Worm (Caenorhabditis elegans): Measurements from ENCODE around the gene hsp-43.

hsp-43 gene

DNA sequence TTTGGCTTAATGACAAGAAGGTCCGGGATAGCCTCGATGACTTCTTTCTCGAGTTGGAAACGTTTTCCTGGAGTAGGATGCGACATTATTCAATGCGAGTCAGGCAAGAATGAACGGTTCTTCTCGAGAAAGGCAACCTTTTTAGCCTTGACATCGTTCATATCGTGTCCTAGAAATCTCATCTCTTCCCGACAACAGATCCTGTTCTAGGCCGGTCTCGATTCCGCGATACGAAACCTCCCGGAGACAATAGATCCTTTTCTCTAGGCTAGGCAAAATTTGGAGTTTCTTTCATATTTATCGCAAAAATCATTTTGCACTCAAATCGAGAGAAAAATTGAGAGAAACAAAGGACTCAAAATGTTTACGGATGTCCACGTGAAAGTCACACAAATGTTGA is 3.6 kb upstream of the hsp-43 start, which contains the start of gene rml-3:
Gene rml-3, minus strand, starts transcription at position 93 of the 400 bp plus-strand sequence.
- no peak for TF ChIP-seq hlh-17 (GFP tag; optimal IDR thresholded peaks at IDR 0.05; ENCODE audit: borderline replicate concordance)
- TF ChIP-seq blmp-1 (tag; optimal IDR thresholded peaks at IDR 0.05): peak; percentile 19
- peak; percentile 25 for TF ChIP-seq nhr-85 (tag)
- TF ChIP-seq lin-14 (GFP tag; optimal IDR thresholded peaks at IDR 0.05): peak; percentile 25
- TF ChIP-seq nhr-12 (tag; optimal IDR thresholded peaks at IDR 0.05): no peak

DNA sequence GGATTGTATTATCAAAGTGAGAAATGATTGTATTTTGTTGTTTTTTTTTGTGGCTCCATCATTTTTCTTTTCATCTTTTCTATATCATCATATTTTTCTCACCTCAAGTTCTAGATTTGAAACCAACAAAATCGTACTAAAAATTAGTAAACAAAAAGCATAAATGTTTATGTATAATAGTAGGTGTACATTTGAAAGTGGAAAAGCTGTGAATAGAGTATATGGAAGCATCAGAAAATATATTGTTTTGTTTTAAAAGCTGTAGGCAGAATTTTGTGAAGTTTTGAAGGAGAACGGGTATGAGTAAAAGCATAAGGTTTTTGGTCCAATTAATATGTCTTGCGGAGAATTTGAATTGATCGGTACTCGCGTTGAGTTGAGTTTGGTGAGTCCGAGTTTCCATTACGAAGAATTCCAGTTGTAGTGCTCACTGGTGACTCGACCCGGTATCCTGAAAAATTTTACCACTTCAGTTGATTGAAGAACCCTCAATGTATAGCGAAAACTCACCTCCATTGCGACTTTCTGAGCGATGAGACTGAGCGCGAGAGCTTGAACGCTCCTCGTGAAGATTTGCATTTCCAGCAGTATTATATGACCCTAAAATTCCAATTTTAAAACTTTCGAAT is 2.2 kb downstream of the hsp-43 start, which contains the start of gene C14F11.4:
Gene C14F11.4, minus strand, starts transcription at position 51 of the 629 bp plus-strand sequence.
- TF ChIP-seq lin-14 (GFP tag; optimal IDR thresholded peaks at IDR 0.05): no peak
- no peak for TF ChIP-seq ceh-63 (GFP tag; optimal IDR thresholded peaks at IDR 0.05)
- TF ChIP-seq lin-35 (GFP tag; optimal IDR thresholded peaks at IDR 0.05): no peak
- TF ChIP-seq sup-37 (GFP tag; optimal IDR thresholded peaks at IDR 0.05): no peak
- no peak for TF ChIP-seq pag-3 (tag; optimal IDR thresholded peaks at IDR 0.05; ENCODE audit: borderline replicate concordance, insufficient read depth)
- no peak for TF ChIP-seq zip-4 (GFP tag; optimal IDR thresholded peaks at IDR 0.05)
- no peak for TF ChIP-seq skn-1 (tag; optimal IDR thresholded peaks at IDR 0.05)
- TF ChIP-seq ceh-90 (tag; optimal IDR thresholded peaks at IDR 0.05): no peak
- no peak for TF ChIP-seq nhr-76 (tag; optimal IDR thresholded peaks at IDR 0.05)
- no peak for TF ChIP-seq hpl-2 (GFP tag; optimal IDR thresholded peaks at IDR 0.05)
- TF ChIP-seq unc-130 (tag; optimal IDR thresholded peaks at IDR 0.05): no peak

DNA sequence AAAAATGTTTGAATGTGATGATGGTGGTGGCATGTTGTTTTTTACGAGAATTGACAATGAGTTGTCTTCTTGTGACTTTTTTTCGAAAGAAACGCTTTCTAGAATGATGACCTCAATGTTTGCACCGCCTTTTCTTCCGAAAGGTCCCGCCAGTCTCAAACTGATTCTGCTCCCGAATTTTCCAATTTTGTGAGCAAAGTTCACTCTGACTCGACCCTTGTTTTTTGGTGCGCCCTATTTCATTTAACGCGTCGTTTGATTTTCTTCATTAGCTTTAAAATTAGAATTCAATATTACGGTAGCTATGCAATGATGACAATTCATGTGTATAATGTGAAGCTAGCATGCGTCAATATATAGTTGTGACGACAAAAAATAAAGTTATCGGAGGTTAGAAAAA is 4.7 kb downstream of the hsp-43 start, which contains the start of gene lite-1:
Gene lite-1, minus strand, starts transcription at position 101 of the 400 bp plus-strand sequence.
- TF ChIP-seq aha-1 (tag; optimal IDR thresholded peaks at IDR 0.05): no peak
- TF ChIP-seq sup-37 (GFP tag; optimal IDR thresholded peaks at IDR 0.05): no peak
- no peak for TF ChIP-seq lin-39 (tag; optimal IDR thresholded peaks at IDR 0.05)
- TF ChIP-seq mef-2 (tag; optimal IDR thresholded peaks at IDR 0.05): no peak
- no peak for TF ChIP-seq C16A3.4 (tag; optimal IDR thresholded peaks at IDR 0.05)
- TF ChIP-seq Y116A8C.19 (tag; optimal IDR thresholded peaks at IDR 0.05; ENCODE audit: borderline replicate concordance): no peak
- TF ChIP-seq tlp-1 (tag; optimal IDR thresholded peaks at IDR 0.05): no peak
- TF ChIP-seq mdl-1 (tag; optimal IDR thresholded peaks at IDR 0.05): no peak
- no peak for TF ChIP-seq egl-27 (tag; optimal IDR thresholded peaks at IDR 0.05)
- TF ChIP-seq lin-13 (GFP tag; optimal IDR thresholded peaks at IDR 0.05): no peak
- no peak for TF ChIP-seq mab-9 (GFP tag; IDR thresholded peaks at IDR 0.05)

DNA sequence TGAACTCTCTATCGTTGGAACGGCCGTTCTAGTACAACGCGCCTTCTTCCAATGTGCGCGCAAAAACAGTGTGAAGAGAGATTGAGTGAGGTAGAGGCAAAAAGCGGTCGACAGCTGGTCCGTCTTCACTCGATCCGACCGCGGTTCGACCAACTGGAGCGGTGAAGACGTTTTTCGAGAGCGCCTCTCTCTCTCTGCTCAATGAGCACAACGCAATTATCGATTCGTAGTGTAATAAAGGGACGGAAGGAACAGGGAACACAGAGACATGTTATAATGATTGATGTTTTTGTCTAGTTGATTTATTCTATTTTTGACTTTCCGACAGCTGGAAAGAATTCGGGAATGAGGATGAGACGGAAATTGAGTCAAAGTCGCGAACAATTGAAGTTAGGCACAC is 10.5 kb downstream of the hsp-43 start:
- TF ChIP-seq rnt-1 (tag; optimal IDR thresholded peaks at IDR 0.05): peak; percentile 22
- no peak for TF ChIP-seq unc-86 (tag; optimal IDR thresholded peaks at IDR 0.05)
- TF ChIP-seq lin-14 (GFP tag; optimal IDR thresholded peaks at IDR 0.05): peak; percentile 41

DNA sequence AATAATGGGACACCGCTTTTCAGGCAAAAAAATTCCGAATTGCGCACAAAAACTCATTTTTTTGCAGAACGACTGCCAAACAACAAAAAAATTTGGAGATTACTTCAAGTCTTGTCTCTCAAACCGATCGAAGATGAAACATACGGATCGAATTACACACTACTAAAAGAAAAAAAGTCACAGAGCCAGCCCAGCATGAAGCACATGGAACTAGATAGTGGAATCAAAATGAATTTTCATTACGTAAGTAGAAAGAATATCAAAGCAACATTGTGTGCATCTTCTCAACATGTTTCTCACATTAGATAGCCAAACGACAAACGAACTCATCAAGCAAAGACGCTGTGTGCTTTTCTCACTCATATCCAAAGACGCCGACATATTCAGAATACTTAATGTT is 14.2 kb downstream of the hsp-43 start:
- TF ChIP-seq dsc-1 (tag; optimal IDR thresholded peaks at IDR 0.05) (peak; percentile 96), fkh-4 (tag; optimal IDR thresholded peaks at IDR 0.05; ENCODE audit: borderline replicate concordance) (peak; percentile 61), jun-1 (tag; optimal IDR thresholded peaks at IDR 0.05) (no peak), ceh-88 (GFP tag; IDR thresholded peaks at IDR 0.05) (no peak)

DNA sequence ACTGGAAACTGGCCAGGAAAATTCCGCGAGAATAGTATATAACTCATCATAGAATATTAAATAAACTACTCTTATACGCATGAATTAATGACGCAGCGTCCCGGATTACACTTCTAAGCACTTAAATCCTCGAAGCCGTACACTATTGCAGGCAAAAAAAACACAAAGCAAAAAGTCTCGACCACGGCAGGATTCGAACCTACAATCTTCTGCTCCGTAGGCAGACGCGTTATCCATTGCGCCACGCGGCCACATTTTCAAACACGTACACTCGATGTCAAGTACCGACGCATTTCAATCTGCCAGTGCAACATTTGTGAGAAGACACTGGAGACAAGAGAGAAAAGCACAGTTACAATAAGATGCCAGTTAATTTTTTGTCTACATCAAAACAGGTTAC is 15.5 kb downstream of the hsp-43 start:
- no peak for TF ChIP-seq nhr-76 (tag; optimal IDR thresholded peaks at IDR 0.05)
- peak in 1 of 2 experiments; percentile 14 for TF ChIP-seq efl-1 (optimal IDR thresholded peaks at IDR 0.05)
- TF ChIP-seq efl-1 (GFP tag; optimal IDR thresholded peaks at IDR 0.05 in 1 of 2): peak in 1 of 2 experiments; percentile 91
- peak; percentile 67 for TF ChIP-seq nhr-90 (tag; optimal IDR thresholded peaks at IDR 0.05; ENCODE audit: poor library complexity)
- no peak for TF ChIP-seq alr-1 (tag; optimal IDR thresholded peaks at IDR 0.05; ENCODE audit: borderline replicate concordance)
- TF ChIP-seq fkh-4 (tag; optimal IDR thresholded peaks at IDR 0.05; ENCODE audit: borderline replicate concordance): no peak
- TF ChIP-seq egl-13 (tag; optimal IDR thresholded peaks at IDR 0.05): no peak
- TF ChIP-seq isw-1 (GFP tag; IDR thresholded peaks at IDR 0.05): no peak
- TF ChIP-seq lsy-2 (tag; optimal IDR thresholded peaks at IDR 0.05): peak in 1 of 2 experiments; percentile 48
- TF ChIP-seq skn-1 (tag; optimal IDR thresholded peaks at IDR 0.05): peak; percentile 23
- TF ChIP-seq zag-1 (tag; optimal IDR thresholded peaks at IDR 0.05): no peak
- peak; percentile 66 for TF ChIP-seq lin-14 (GFP tag; optimal IDR thresholded peaks at IDR 0.05)
- TF ChIP-seq unc-86 (tag; optimal IDR thresholded peaks at IDR 0.05): peak; percentile 45
- TF ChIP-seq nhr-19 (GFP tag; conservative IDR thresholded peaks at IDR 0.05): peak; percentile 72
- TF ChIP-seq unc-30 (tag; optimal IDR thresholded peaks at IDR 0.05): no peak
- TF ChIP-seq nhr-20 (tag; optimal IDR thresholded peaks at IDR 0.05): peak; percentile 65
- TF ChIP-seq grh-1 (GFP tag; IDR thresholded peaks at IDR 0.05): no peak

All from whole organism, L1 larva.